Worm (Caenorhabditis elegans) whole organism, L4 larva: ENCODE measurements around the gene lias-1.

Source experiments
- R02D3.7 ChIP-seq: fragments of 150-350 bp; sonication (generic microtip); optimal IDR thresholded peaks from 3 replicates; lab custom pipeline; 2014; ENCODE audit warnings: missing biosample characterization, missing genetic modification characterization
- ZK337.2 ChIP-seq: fragments of 200-800 bp; sonication (Bioruptor generic); IDR thresholded peaks from 2 replicates; pipeline ENCODE4 v1.3.6; 2022; ENCODE audit warnings: missing genetic modification reagents, missing genetic modification characterization, missing compliant biosample characterization
- lin-39 ChIP-seq: fragments of 150-350 bp; optimal IDR thresholded peaks from 2 replicates; lab custom pipeline; 2014; ENCODE audit warnings: missing biosample characterization, missing genetic modification reagents, missing genetic modification characterization
- nhr-102 ChIP-seq: sonication (generic microtip); optimal IDR thresholded peaks from 2 replicates; lab custom pipeline; 2016; ENCODE audit warnings: mild to moderate bottlenecking, missing genetic modification characterization, moderate library complexity, missing compliant biosample characterization
- nhr-77 ChIP-seq: fragments of 150-350 bp; optimal IDR thresholded peaks from 2 replicates; lab custom pipeline; 2014; ENCODE audit warnings: missing biosample characterization, missing genetic modification characterization
- snpc-4 ChIP-seq: fragments of 150-350 bp; optimal IDR thresholded peaks from 2 replicates; lab custom pipeline; 2014; ENCODE audit warnings: missing biosample characterization, missing genetic modification characterization
- unc-39 ChIP-seq: sonication (generic microtip); optimal IDR thresholded peaks from 2 replicates; lab custom pipeline; 2017; ENCODE audit warnings: missing biosample characterization, missing genetic modification characterization

ce11 chrIII:3470973-3471372 lies 33.9 kb downstream of the lias-1 start:
- TF ChIP-seq unc-39 (tag; lab: Kevin White, UChicago): no peak
- TF ChIP-seq nhr-77 (tag; lab: Kevin White, UChicago): no peak
- TF ChIP-seq snpc-4 (tag; lab: Kevin White, UChicago): no peak
- no peak for TF ChIP-seq R02D3.7 (tag; lab: Kevin White, UChicago)
- TF ChIP-seq lin-39 (tag; lab: Kevin White, UChicago): no peak
- TF ChIP-seq nhr-102 (tag; lab: Kevin White, UChicago): no peak
- TF ChIP-seq ZK337.2 (GFP tag; lab: Robert Waterston, UW): no peak
